Worm (Caenorhabditis elegans) whole organism, L2 larva: ENCODE data around the gene C06B3.16.
A peak's percentile ranks its signal among the peaks of the same experiment; 100 is the strongest.

Experiments used
- C34F6.9 ChIP-seq: fragments of 150-350 bp; optimal IDR thresholded peaks from 2 replicates; lab custom pipeline; 2014; ENCODE audit warnings: missing biosample characterization, missing genetic modification characterization
- F13H6.1 ChIP-seq: sonication (generic microtip); optimal IDR thresholded peaks from 2 replicates; lab custom pipeline; 2016; ENCODE audit warnings: missing genetic modification characterization, missing compliant biosample characterization
- R02D3.7 ChIP-seq: fragments of 150-350 bp; optimal IDR thresholded peaks from 2 replicates; lab custom pipeline; 2014; ENCODE audit warnings: missing biosample characterization, missing genetic modification characterization
- Y55F3AM.14 ChIP-seq: fragments of 200-800 bp; sonication (Bioruptor generic); optimal IDR thresholded peaks from 2 replicates; lab custom pipeline; 2018; ENCODE audit warnings: mild to moderate bottlenecking, missing genetic modification characterization, missing compliant biosample characterization
- ZK546.5 ChIP-seq: sonication (generic microtip); optimal IDR thresholded peaks from 2 replicates; lab custom pipeline; 2017; ENCODE audit warnings: missing biosample characterization, missing genetic modification characterization
- alr-1 ChIP-seq: fragments of 150-350 bp; optimal IDR thresholded peaks from 2 replicates; lab custom pipeline; 2014; ENCODE audit warnings: missing biosample characterization, missing genetic modification characterization
- aly-2 ChIP-seq: fragments of 150-350 bp; optimal IDR thresholded peaks from 2 replicates; lab custom pipeline; 2014; ENCODE audit warnings: missing biosample characterization, missing genetic modification characterization
- ama-1 ChIP-seq: fragments of 150-350 bp; optimal IDR thresholded peaks from 2 replicates; lab custom pipeline; 2018; ENCODE audit warnings: inconsistent platforms
- blmp-1 ChIP-seq: sonication (generic microtip); optimal IDR thresholded peaks from 2 replicates; lab custom pipeline; 2017; ENCODE audit warnings: missing genetic modification characterization, mild to moderate bottlenecking, missing compliant biosample characterization, antibody characterized with exemption, moderate library complexity; ENCODE audit not compliant: insufficient read depth
- ceh-16 ChIP-seq: fragments of 150-350 bp; optimal IDR thresholded peaks from 2 replicates; lab custom pipeline; 2014; ENCODE audit warnings: missing biosample characterization, missing genetic modification characterization
- ceh-82 ChIP-seq: fragments of 150-350 bp; optimal IDR thresholded peaks from 2 replicates; lab custom pipeline; 2014; ENCODE audit warnings: missing biosample characterization, missing genetic modification characterization
- crh-2 ChIP-seq: sonication (generic microtip); optimal IDR thresholded peaks from 2 replicates; lab custom pipeline; 2017; ENCODE audit warnings: missing biosample characterization, missing genetic modification characterization
- dmd-4 ChIP-seq: sonication (generic microtip); optimal IDR thresholded peaks from 2 replicates; lab custom pipeline; 2017; ENCODE audit warnings: missing biosample characterization, missing genetic modification characterization
- egl-27 ChIP-seq: sonication (generic microtip); optimal IDR thresholded peaks from 3 replicates; lab custom pipeline; 2017; ENCODE audit warnings: missing biosample characterization, missing genetic modification reagents, missing genetic modification characterization
- elt-1 ChIP-seq: fragments of 150-350 bp; optimal IDR thresholded peaks from 2 replicates; lab custom pipeline; 2014; ENCODE audit warnings: missing biosample characterization, missing genetic modification characterization
- elt-3 ChIP-seq: sonication (generic microtip); optimal IDR thresholded peaks from 2 replicates; lab custom pipeline; 2017; ENCODE audit warnings: missing biosample characterization, missing genetic modification characterization
- fos-1 ChIP-seq: fragments of 150-350 bp; optimal IDR thresholded peaks from 2 replicates; lab custom pipeline; 2014; ENCODE audit warnings: missing biosample characterization, missing genetic modification characterization
- gmeb-1 ChIP-seq: fragments of 150-350 bp; optimal IDR thresholded peaks from 2 replicates; lab custom pipeline; 2014; ENCODE audit warnings: missing biosample characterization, missing genetic modification characterization
- lin-11 ChIP-seq: fragments of 150-350 bp; sonication (generic microtip); optimal IDR thresholded peaks from 2 replicates; lab custom pipeline; 2014; ENCODE audit warnings: missing biosample characterization, missing genetic modification characterization, inconsistent platforms, mixed read lengths
- lin-13 ChIP-seq: fragments of 150-350 bp; optimal IDR thresholded peaks from 2 replicates; lab custom pipeline; 2014; ENCODE audit warnings: missing biosample characterization, missing genetic modification reagents, missing genetic modification characterization
- lin-39 ChIP-seq: fragments of 150-350 bp; optimal IDR thresholded peaks from 2 replicates; lab custom pipeline; 2014; ENCODE audit warnings: missing biosample characterization, missing genetic modification reagents, missing genetic modification characterization
- lsy-2 ChIP-seq, 2 experiments: fragments of 150-350 bp in 1 of 2; sonication (generic microtip) in 1 of 2; optimal IDR thresholded peaks; 2 replicates each; lab custom pipeline; 2014 to 2017; ENCODE audit warnings: missing biosample characterization in 2 of 2, missing genetic modification characterization in 2 of 2
- mab-5 ChIP-seq: fragments of 150-350 bp; optimal IDR thresholded peaks from 2 replicates; lab custom pipeline; 2014; ENCODE audit warnings: missing biosample characterization, missing genetic modification characterization
- mbf-1 ChIP-seq: sonication (generic microtip); optimal IDR thresholded peaks from 2 replicates; lab custom pipeline; 2017; ENCODE audit warnings: missing biosample characterization, missing genetic modification characterization
- mdl-1 ChIP-seq, 2 experiments: fragments of 150-350 bp in 1 of 2; sonication (generic microtip) in 1 of 2; optimal IDR thresholded peaks; 2 replicates each; lab custom pipeline; 2017; ENCODE audit warnings: missing biosample characterization in 2 of 2, missing genetic modification characterization in 2 of 2
- nhr-10 ChIP-seq: sonication (generic microtip); optimal IDR thresholded peaks from 2 replicates; lab custom pipeline; 2017; ENCODE audit warnings: missing biosample characterization, missing genetic modification characterization
- nhr-11 ChIP-seq: fragments of 150-350 bp; optimal IDR thresholded peaks from 2 replicates; lab custom pipeline; 2014; ENCODE audit warnings: missing biosample characterization, missing genetic modification characterization
- nhr-12 ChIP-seq: fragments of 150-350 bp; optimal IDR thresholded peaks from 2 replicates; lab custom pipeline; 2014; ENCODE audit warnings: missing biosample characterization, missing genetic modification characterization
- nhr-129 ChIP-seq: fragments of 150-350 bp; optimal IDR thresholded peaks from 2 replicates; lab custom pipeline; 2014; ENCODE audit warnings: missing biosample characterization, missing genetic modification characterization
- nhr-21 ChIP-seq: fragments of 150-350 bp; optimal IDR thresholded peaks from 2 replicates; lab custom pipeline; 2014; ENCODE audit warnings: missing biosample characterization, missing genetic modification characterization
- nhr-23 ChIP-seq: fragments of 150-350 bp; optimal IDR thresholded peaks from 2 replicates; lab custom pipeline; 2014; ENCODE audit warnings: missing biosample characterization, missing genetic modification reagents, missing genetic modification characterization
- nhr-237 ChIP-seq: fragments of 150-350 bp; optimal IDR thresholded peaks from 2 replicates; lab custom pipeline; 2014; ENCODE audit warnings: missing biosample characterization, missing genetic modification characterization
- nhr-25 ChIP-seq: fragments of 150-350 bp; sonication (generic microtip); optimal IDR thresholded peaks from 3 replicates; lab custom pipeline; 2014; ENCODE audit warnings: missing biosample characterization, missing genetic modification characterization
- nhr-6 ChIP-seq: fragments of 150-350 bp; optimal IDR thresholded peaks from 2 replicates; lab custom pipeline; 2014; ENCODE audit warnings: missing biosample characterization, missing genetic modification characterization
- nhr-77 ChIP-seq: fragments of 150-350 bp; optimal IDR thresholded peaks from 2 replicates; lab custom pipeline; 2014; ENCODE audit warnings: missing biosample characterization, missing genetic modification characterization
- peb-1 ChIP-seq: fragments of 150-350 bp; optimal IDR thresholded peaks from 2 replicates; lab custom pipeline; 2014; ENCODE audit warnings: missing biosample characterization, missing genetic modification characterization
- sem-4 ChIP-seq: fragments of 150-350 bp; optimal IDR thresholded peaks from 2 replicates; lab custom pipeline; 2014; ENCODE audit warnings: missing biosample characterization, missing genetic modification reagents, missing genetic modification characterization
- skn-1 ChIP-seq: sonication (generic microtip); optimal IDR thresholded peaks from 2 replicates; lab custom pipeline; 2017; ENCODE audit warnings: missing biosample characterization, missing genetic modification characterization
- sma-3 ChIP-seq: sonication (generic microtip); optimal IDR thresholded peaks from 2 replicates; lab custom pipeline; 2016; ENCODE audit warnings: missing genetic modification reagents, missing genetic modification characterization, missing compliant biosample characterization
- sma-9 ChIP-seq, 2 experiments: fragments of 150-350 bp in 1 of 2; sonication (generic microtip) in 1 of 2; optimal IDR thresholded peaks; 2 replicates each; lab custom pipeline; 2014 to 2016; ENCODE audit warnings: missing genetic modification characterization in 2 of 2, mild to moderate bottlenecking in 1 of 2, missing biosample characterization in 1 of 2, missing compliant biosample characterization in 1 of 2, missing genetic modification reagents in 1 of 2, moderate library complexity in 1 of 2
- snpc-4 ChIP-seq: fragments of 150-350 bp; optimal IDR thresholded peaks from 2 replicates; lab custom pipeline; 2014; ENCODE audit warnings: missing biosample characterization, missing genetic modification characterization
- unc-39 ChIP-seq: fragments of 150-350 bp; optimal IDR thresholded peaks from 2 replicates; lab custom pipeline; 2014; ENCODE audit warnings: missing biosample characterization, missing genetic modification characterization
- unc-55 ChIP-seq: fragments of 150-350 bp; sonication (generic microtip); optimal IDR thresholded peaks from 3 replicates; lab custom pipeline; 2014; ENCODE audit warnings: missing biosample characterization, missing genetic modification reagents, missing genetic modification characterization
- unc-62 ChIP-seq: fragments of 150-350 bp; optimal IDR thresholded peaks from 2 replicates; lab custom pipeline; 2014; ENCODE audit warnings: missing biosample characterization, missing genetic modification reagents, missing genetic modification characterization
- zag-1 ChIP-seq: fragments of 150-350 bp; optimal IDR thresholded peaks from 2 replicates; lab custom pipeline; 2014; ENCODE audit warnings: missing biosample characterization, missing genetic modification characterization
- ztf-1 ChIP-seq: fragments of 200-800 bp; sonication (Bioruptor generic); conservative IDR thresholded peaks from 2 replicates; pipeline ENCODE4 v1.3.6; 2022; ENCODE audit warnings: missing genetic modification characterization, missing compliant biosample characterization
- ztf-11 ChIP-seq: sonication (generic microtip); optimal IDR thresholded peaks from 2 replicates; lab custom pipeline; 2017; ENCODE audit warnings: missing biosample characterization, missing genetic modification characterization
- ztf-4 ChIP-seq: fragments of 150-350 bp; optimal IDR thresholded peaks from 2 replicates; lab custom pipeline; 2014; ENCODE audit warnings: missing biosample characterization, missing genetic modification characterization

Gene C06B3.16

DNA sequence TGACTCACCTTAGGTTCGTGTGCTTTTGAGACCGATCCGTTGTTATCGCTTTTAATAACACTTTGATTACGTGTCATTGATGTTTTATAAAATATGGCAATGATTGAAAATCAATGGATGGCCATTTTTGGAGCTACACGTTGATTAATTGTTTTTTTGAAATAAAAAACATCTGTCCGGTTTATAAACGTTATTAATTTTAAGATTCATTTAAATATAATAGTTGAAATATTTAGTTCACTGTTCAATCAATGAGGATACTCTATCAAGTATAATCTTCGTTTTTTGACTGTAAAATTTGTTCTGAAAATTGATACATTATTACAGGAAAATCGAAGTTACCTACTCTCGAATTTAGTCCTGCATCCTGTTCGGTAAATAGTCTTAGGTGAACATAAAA, 26.9 kb downstream of the C06B3.16 start, which contains the start of gene R10D12.10:
TSS of gene R10D12.10 (minus strand) at position 101 of the 400 bp plus-strand sequence.
- TF ChIP-seq skn-1 (tag; lab: Kevin White, UChicago) (no peak), peb-1 (tag; lab: Kevin White, UChicago) (no peak), unc-39 (no peak), egl-27 (tag; lab: Kevin White, UChicago) (no peak), fos-1 (tag; lab: Kevin White, UChicago) (no peak), nhr-23 (tag; lab: Kevin White, UChicago) (no peak), mdl-1 (tag; optimal IDR thresholded peaks at IDR 0.05; lab: Kevin White, UChicago) (no peak), nhr-10 (tag; lab: Kevin White, UChicago) (no peak), ama-1 (no peak), lsy-2 (tag; optimal IDR thresholded peaks at IDR 0.05; lab: Kevin White, UChicago) (no peak), lin-39 (tag; lab: Kevin White, UChicago) (no peak), elt-1 (tag; lab: Kevin White, UChicago) (no peak)
- TF ChIP-seq, all 48 proteins: peak for 0

DNA sequence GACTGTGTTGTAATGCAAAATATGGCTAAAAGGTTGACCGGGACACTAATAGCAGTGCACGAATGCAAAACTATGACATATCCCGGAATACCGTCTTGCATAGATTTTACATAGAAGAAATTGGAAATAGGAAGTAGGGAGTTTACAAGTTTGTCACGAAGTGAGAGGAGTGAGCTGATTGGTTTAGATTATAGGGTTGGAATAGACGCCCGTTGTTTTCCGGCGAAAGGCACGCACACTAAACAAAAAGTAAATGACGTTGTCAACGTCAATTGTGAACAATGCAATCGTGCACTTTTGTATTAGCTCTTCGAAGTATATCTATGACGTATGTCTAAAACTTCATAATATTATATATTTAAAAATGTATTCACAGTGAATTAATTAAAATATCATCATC, 29.6 kb downstream of the C06B3.16 start, which contains the start of gene srh-24:
TSS of gene srh-24 (minus strand) at position 101 of the 400 bp plus-strand sequence.
- no peak for TF ChIP-seq peb-1 (tag; lab: Kevin White, UChicago)

DNA sequence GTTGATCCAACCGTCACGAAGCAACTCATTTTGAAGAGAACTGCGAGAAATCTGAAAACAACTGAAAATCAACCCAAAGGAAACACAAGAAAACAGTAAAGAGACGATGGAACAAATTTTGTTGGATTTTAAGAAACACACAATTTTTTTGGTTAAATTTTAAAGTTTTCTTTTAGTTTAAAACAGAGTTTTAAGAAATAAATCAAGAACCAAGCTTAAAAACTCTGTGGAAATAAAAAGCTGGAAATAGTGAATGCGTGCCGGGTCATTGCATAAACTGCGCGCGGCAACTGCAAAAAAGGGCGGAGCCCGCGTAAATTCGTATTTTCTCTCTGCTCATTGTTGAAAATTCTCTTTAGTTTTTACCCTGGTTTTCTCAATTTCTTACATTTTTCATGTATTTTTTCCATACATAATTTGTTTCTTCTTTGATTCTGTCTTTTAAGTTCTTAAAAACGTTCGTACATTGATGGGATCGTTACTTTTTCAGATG, 30.6 kb downstream of the C06B3.16 start, which contains the start of the genes algn-13 and R10D12.13:
TSS of gene algn-13 (minus strand) at position 51 of the 493 bp plus-strand sequence.
TSS of gene R10D12.13 (plus strand) at position 491 of the 493 bp plus-strand sequence.
- TF ChIP-seq nhr-77 (tag; lab: Kevin White, UChicago): no peak
- TF ChIP-seq nhr-129 (tag; lab: Kevin White, UChicago): peak; percentile 55
- TF ChIP-seq R02D3.7 (tag; lab: Kevin White, UChicago): no peak
- no peak for TF ChIP-seq unc-39
- TF ChIP-seq crh-2: no peak
- TF ChIP-seq dmd-4 (tag; lab: Kevin White, UChicago): no peak
- no peak for TF ChIP-seq alr-1 (tag; lab: Kevin White, UChicago)
- TF ChIP-seq elt-3: no peak
- no peak for TF ChIP-seq blmp-1 (tag; lab: Kevin White, UChicago)
- peak; percentile 60 for TF ChIP-seq lin-11 (tag; lab: Kevin White, UChicago)
- no peak for TF ChIP-seq nhr-23 (tag; lab: Kevin White, UChicago)
- peak; percentile 2 for TF ChIP-seq ztf-4
- peak; percentile 56 for TF ChIP-seq mab-5 (tag; lab: Kevin White, UChicago)
- no peak for TF ChIP-seq nhr-21 (tag; lab: Kevin White, UChicago)
- TF ChIP-seq nhr-11 (tag; lab: Kevin White, UChicago): no peak
- no peak for TF ChIP-seq nhr-10 (tag; lab: Kevin White, UChicago)
- TF ChIP-seq nhr-12 (tag; lab: Kevin White, UChicago): no peak
- peak; percentile 30 for TF ChIP-seq snpc-4 (tag; lab: Kevin White, UChicago)
- peak in 1 of 2 experiments; percentile 70 for TF ChIP-seq lsy-2 (tag; optimal IDR thresholded peaks at IDR 0.05; lab: Kevin White, UChicago)
- no peak for TF ChIP-seq nhr-6 (tag; lab: Kevin White, UChicago)
- TF ChIP-seq fos-1 (tag; lab: Kevin White, UChicago): no peak
- no peak for TF ChIP-seq ceh-82 (tag; lab: Kevin White, UChicago)
- TF ChIP-seq skn-1 (tag; lab: Kevin White, UChicago): no peak
- no peak for TF ChIP-seq mbf-1 (tag; lab: Kevin White, UChicago)
- TF ChIP-seq ama-1: no peak
- no peak for TF ChIP-seq mdl-1 (tag; optimal IDR thresholded peaks at IDR 0.05; lab: Kevin White, UChicago)
- peak; percentile 74 for TF ChIP-seq gmeb-1 (tag; lab: Kevin White, UChicago)
- no peak for TF ChIP-seq unc-62
- TF ChIP-seq ceh-16 (tag; lab: Kevin White, UChicago): no peak
- no peak for TF ChIP-seq ZK546.5
- no peak for TF ChIP-seq zag-1 (tag; lab: Kevin White, UChicago)
- no peak for TF ChIP-seq ztf-1 (GFP tag; lab: Robert Waterston, UW)
- peak; percentile 52 for TF ChIP-seq lin-13 (GFP tag; lab: Kevin White, UChicago)
- peak; percentile 70 for TF ChIP-seq sma-9 (GFP tag; optimal IDR thresholded peaks at IDR 0.05; lab: Kevin White, UChicago)
- TF ChIP-seq sma-9 (tag; optimal IDR thresholded peaks at IDR 0.05; lab: Kevin White, UChicago): no peak
- TF ChIP-seq unc-55 (GFP tag; lab: Kevin White, UChicago): peak; percentile 78
- no peak for TF ChIP-seq peb-1 (tag; lab: Kevin White, UChicago)
- TF ChIP-seq sem-4 (tag; lab: Kevin White, UChicago): peak; percentile 70
- peak; percentile 48 for TF ChIP-seq sma-3 (GFP tag; lab: Kevin White, UChicago)
- no peak for TF ChIP-seq aly-2 (tag; lab: Kevin White, UChicago)
- TF ChIP-seq egl-27 (tag; lab: Kevin White, UChicago): no peak
- peak; percentile 43 for TF ChIP-seq nhr-25 (tag; lab: Kevin White, UChicago)
- TF ChIP-seq ztf-11: no peak
- peak; percentile 64 for TF ChIP-seq F13H6.1 (tag; lab: Kevin White, UChicago)
- no peak for TF ChIP-seq elt-1 (tag; lab: Kevin White, UChicago)
- no peak for TF ChIP-seq nhr-237 (tag; lab: Kevin White, UChicago)
- TF ChIP-seq C34F6.9 (tag; lab: Kevin White, UChicago): peak; percentile 37
- TF ChIP-seq Y55F3AM.14 (GFP tag; lab: Kevin White, UChicago): no peak
- TF ChIP-seq lin-39 (tag; lab: Kevin White, UChicago): no peak
- TF ChIP-seq, all 48 proteins: peak for 15
